Fruit fly (Drosophila melanogaster) whole organism, embryonic: Measurements from ENCODE around the gene SKIP.

Experiments
- CG10147 ChIP-seq: fragments of 200-800 bp; sonication (Bioruptor generic); optimal IDR thresholded peaks from 2 replicates; lab custom pipeline; 2019; ENCODE audit warnings: missing biosample characterization, mild to moderate bottlenecking, missing genetic modification characterization, moderate library complexity
- CG10979 ChIP-seq: fragments of 200-800 bp; sonication (Bioruptor generic); optimal IDR thresholded peaks from 2 replicates; lab custom pipeline; 2018; ENCODE audit warnings: missing biosample characterization, mild to moderate bottlenecking, missing genetic modification characterization, moderate library complexity
- CG12744 ChIP-seq: fragments of 200-800 bp; sonication (Bioruptor generic); optimal IDR thresholded peaks from 2 replicates; lab custom pipeline; 2016; ENCODE audit warnings: missing biosample characterization, missing genetic modification characterization
- CG13287 ChIP-seq: fragments of 200-800 bp; sonication (Bioruptor generic); IDR thresholded peaks from 2 replicates; pipeline ENCODE4 v1.3.6; 2022; ENCODE audit warnings: missing biosample characterization, missing genetic modification characterization; ENCODE audit not compliant: partially characterized antibody
- CG13424 ChIP-seq: fragments of 200-800 bp; sonication (Bioruptor generic); optimal IDR thresholded peaks from 2 replicates; lab custom pipeline; 2019; ENCODE audit warnings: missing biosample characterization, mild to moderate bottlenecking, missing genetic modification characterization, moderate library complexity
- CG13624 ChIP-seq: fragments of 200-800 bp; sonication (Bioruptor generic); optimal IDR thresholded peaks from 2 replicates; lab custom pipeline; 2016; ENCODE audit warnings: missing biosample characterization, missing genetic modification characterization
- CG13894 ChIP-seq: fragments of 200-800 bp; sonication (Bioruptor generic); optimal IDR thresholded peaks from 3 replicates; lab custom pipeline; 2018; ENCODE audit warnings: missing biosample characterization, mild to moderate bottlenecking, missing genetic modification characterization, moderate library complexity
- CG1603 ChIP-seq: fragments of 200-800 bp; sonication (Bioruptor generic); optimal IDR thresholded peaks from 2 replicates; lab custom pipeline; 2019; ENCODE audit warnings: missing biosample characterization, mild to moderate bottlenecking, missing genetic modification characterization, moderate library complexity
- CG2120 ChIP-seq: fragments of 200-800 bp; sonication (Bioruptor generic); optimal IDR thresholded peaks from 3 replicates; lab custom pipeline; 2016; ENCODE audit warnings: missing biosample characterization, missing genetic modification characterization
- CG2199 ChIP-seq: fragments of 200-800 bp; sonication (Bioruptor generic); IDR thresholded peaks from 3 replicates; pipeline ENCODE4 v1.3.6; 2022; ENCODE audit warnings: missing biosample characterization, missing genetic modification characterization
- CG2712 ChIP-seq: fragments of 200-800 bp; optimal IDR thresholded peaks from 3 replicates; lab custom pipeline; 2019; ENCODE audit warnings: missing biosample characterization, mild to moderate bottlenecking, missing genetic modification characterization, moderate library complexity
- CG31441 ChIP-seq: fragments of 200-800 bp; sonication (Bioruptor generic); IDR thresholded peaks from 2 replicates; pipeline ENCODE4 v1.3.6; 2022; ENCODE audit warnings: missing biosample characterization, missing genetic modification characterization
- CG6854 ChIP-seq: fragments of 200-800 bp; sonication (Bioruptor generic); optimal IDR thresholded peaks from 3 replicates; lab custom pipeline; 2017; ENCODE audit warnings: missing biosample characterization, mild to moderate bottlenecking, missing genetic modification characterization
- CG7745 ChIP-seq: fragments of 200-800 bp; sonication (Bioruptor generic); optimal IDR thresholded peaks from 2 replicates; lab custom pipeline; 2018; ENCODE audit warnings: missing biosample characterization, mild to moderate bottlenecking, missing genetic modification characterization, moderate library complexity
- CG7963 ChIP-seq: fragments of 200-800 bp; sonication (Bioruptor generic); IDR thresholded peaks from 3 replicates; pipeline ENCODE4 v1.3.6; 2022; ENCODE audit warnings: missing biosample characterization, missing genetic modification characterization; ENCODE audit not compliant: partially characterized antibody
- CG7987 ChIP-seq: fragments of 200-800 bp; sonication (Bioruptor generic); optimal IDR thresholded peaks from 2 replicates; lab custom pipeline; 2018; ENCODE audit warnings: missing biosample characterization, mild to moderate bottlenecking, missing genetic modification characterization, moderate library complexity
- CG9817 ChIP-seq: fragments of 200-800 bp; sonication (Bioruptor generic); optimal IDR thresholded peaks from 2 replicates; lab custom pipeline; 2018; ENCODE audit warnings: missing biosample characterization, mild to moderate bottlenecking, missing genetic modification characterization, moderate library complexity
- Dbx ChIP-seq: fragments of 200-800 bp; sonication (Bioruptor generic); IDR thresholded peaks from 3 replicates; pipeline ENCODE4 v1.3.6; 2022; ENCODE audit warnings: missing biosample characterization, missing genetic modification characterization
- Doc2 ChIP-seq: fragments of 200-800 bp; sonication (Bioruptor generic); IDR thresholded peaks from 2 replicates; pipeline ENCODE4 v1.3.6; 2022; ENCODE audit warnings: missing biosample characterization, missing genetic modification characterization
- E2f2 ChIP-seq: fragments of 200-800 bp; sonication (Bioruptor generic); IDR thresholded peaks from 2 replicates; pipeline ENCODE4 v1.3.6; 2022; ENCODE audit warnings: missing biosample characterization, missing genetic modification characterization
- Fer3 ChIP-seq: fragments of 200-800 bp; sonication (Bioruptor generic); optimal IDR thresholded peaks from 2 replicates; lab custom pipeline; 2018; ENCODE audit warnings: missing biosample characterization, mild to moderate bottlenecking, missing genetic modification characterization, moderate library complexity
- Hmr ChIP-seq: fragments of 200-800 bp; sonication (Bioruptor generic); optimal IDR thresholded peaks from 3 replicates; lab custom pipeline; 2017; ENCODE audit warnings: mild to moderate bottlenecking, missing biosample characterization, missing genetic modification reagents, missing genetic modification characterization
- Hmx ChIP-seq: fragments of 200-800 bp; sonication (Bioruptor generic); optimal IDR thresholded peaks from 2 replicates; lab custom pipeline; 2016; ENCODE audit warnings: missing biosample characterization, missing genetic modification characterization
- Lpt ChIP-seq: fragments of >200 bp; optimal IDR thresholded peaks from 2 replicates; lab custom pipeline; 2018; ENCODE audit warnings: missing biosample characterization, missing genetic modification characterization
- Med ChIP-seq: fragments of 200-800 bp; sonication (Bioruptor generic); peaks from one replicate; lab custom pipeline; 2016; ENCODE audit warnings: missing biosample characterization, missing genetic modification characterization, mild to moderate bottlenecking, inconsistent platforms, moderate library complexity
- Myb ChIP-seq: fragments of 200-800 bp; sonication (Bioruptor generic); optimal IDR thresholded peaks from 2 replicates; lab custom pipeline; 2016; ENCODE audit warnings: missing biosample characterization, missing genetic modification characterization
- PHDP ChIP-seq: fragments of 200-800 bp; sonication (Bioruptor generic); optimal IDR thresholded peaks from 3 replicates; lab custom pipeline; 2018; ENCODE audit warnings: missing biosample characterization, mild to moderate bottlenecking, missing genetic modification characterization, moderate library complexity
- Ptx1 ChIP-seq: fragments of 200-800 bp; sonication (Bioruptor generic); IDR thresholded peaks from 2 replicates; pipeline ENCODE4 v1.3.6; 2022; ENCODE audit warnings: missing biosample characterization, missing genetic modification characterization
- Sox102F ChIP-seq: fragments of 200-800 bp; sonication (Bioruptor generic); optimal IDR thresholded peaks from 2 replicates; lab custom pipeline; 2018; ENCODE audit warnings: missing biosample characterization, mild to moderate bottlenecking, missing genetic modification characterization, moderate library complexity
- TFAM ChIP-seq: fragments of 200-800 bp; sonication (Bioruptor generic); optimal IDR thresholded peaks from 2 replicates; lab custom pipeline; 2017; ENCODE audit warnings: missing biosample characterization, missing genetic modification characterization, inconsistent platforms
- ash1 ChIP-seq: fragments of 200-800 bp; sonication (Bioruptor generic); optimal IDR thresholded peaks from 2 replicates; lab custom pipeline; 2018; ENCODE audit warnings: missing biosample characterization, mild to moderate bottlenecking, missing genetic modification characterization
- corto ChIP-seq: fragments of 200-800 bp; sonication (Bioruptor generic); optimal IDR thresholded peaks from 2 replicates; lab custom pipeline; 2016; ENCODE audit warnings: missing biosample characterization, mild to moderate bottlenecking, missing genetic modification characterization, moderate library complexity
- dmrt99B ChIP-seq: fragments of 200-800 bp; sonication (Bioruptor generic); optimal IDR thresholded peaks from 2 replicates; lab custom pipeline; 2018; ENCODE audit warnings: missing biosample characterization, mild to moderate bottlenecking, missing genetic modification characterization, moderate library complexity
- esg ChIP-seq: fragments of 200-800 bp; sonication (Bioruptor generic); conservative IDR thresholded peaks from 2 replicates; pipeline ENCODE4 v1.3.6; 2022; ENCODE audit warnings: missing biosample characterization, missing genetic modification characterization
- eve ChIP-seq, 2 experiments: fragments of >200 bp; optimal IDR thresholded peaks; 2 replicates each; lab custom pipeline; 2017; ENCODE audit warnings: missing biosample characterization in 2 of 2, missing genetic modification characterization in 2 of 2
- fd96Cb ChIP-seq: fragments of 200-800 bp; sonication (Bioruptor generic); optimal IDR thresholded peaks from 2 replicates; lab custom pipeline; 2018; ENCODE audit warnings: missing biosample characterization, mild to moderate bottlenecking, missing genetic modification characterization, moderate library complexity
- grau ChIP-seq: fragments of 200-800 bp; optimal IDR thresholded peaks from 3 replicates; lab custom pipeline; 2019; ENCODE audit warnings: missing biosample characterization, mild to moderate bottlenecking, missing genetic modification characterization, moderate library complexity
- gsb ChIP-seq: fragments of 200-800 bp; sonication (Bioruptor generic); IDR thresholded peaks from 2 replicates; pipeline ENCODE4 v1.3.6; 2022; ENCODE audit warnings: missing biosample characterization, missing genetic modification characterization
- hkb ChIP-seq, 2 experiments: fragments of 200-800 bp in 1 of 2; fragments of >200 bp in 1 of 2; sonication (Bioruptor generic) in 1 of 2; IDR thresholded peaks in 1 of 2; optimal IDR thresholded peaks in 1 of 2; 2 replicates each; pipeline versions ENCODE4 v1.3.6 to Lab custom; 2017 to 2022; ENCODE audit warnings: missing biosample characterization in 1 of 2, missing genetic modification characterization in 1 of 2
- ind ChIP-seq: fragments of 200-800 bp; sonication (Bioruptor generic); optimal IDR thresholded peaks from 3 replicates; lab custom pipeline; 2016; ENCODE audit warnings: missing biosample characterization, missing genetic modification characterization
- prd ChIP-seq, 3 experiments: fragments of >200 bp in 2 of 3; fragments of 200-800 bp in 1 of 3; sonication (Bioruptor generic) in 1 of 3; optimal IDR thresholded peaks in 2 of 3; IDR thresholded peaks in 1 of 3; 2 replicates in 2 of 3; 3 replicates in 1 of 3; pipeline versions ENCODE4 v1.3.6 to Lab custom; 2017 to 2022; ENCODE audit warnings: missing biosample characterization in 1 of 3, missing genetic modification characterization in 1 of 3
- row ChIP-seq: fragments of 200-800 bp; sonication (Bioruptor generic); IDR thresholded peaks from 3 replicates; pipeline ENCODE4 v1.3.6; 2022; ENCODE audit warnings: missing biosample characterization, missing genetic modification characterization
- slbo ChIP-seq: fragments of 200-800 bp; sonication (Bioruptor generic); IDR thresholded peaks from 2 replicates; pipeline ENCODE4 v1.3.6; 2022; ENCODE audit warnings: missing biosample characterization, missing genetic modification characterization
- slp2 ChIP-seq: fragments of 200-800 bp; sonication (Bioruptor generic); optimal IDR thresholded peaks from 2 replicates; lab custom pipeline; 2016; ENCODE audit warnings: missing biosample characterization, missing genetic modification characterization
- tll ChIP-seq, 2 experiments: fragments of 200-800 bp in 1 of 2; fragments of >200 bp in 1 of 2; sonication (Bioruptor generic) in 1 of 2; optimal IDR thresholded peaks; 2 replicates each; lab custom pipeline; 2017 to 2019; ENCODE audit warnings: missing biosample characterization in 2 of 2, missing genetic modification characterization in 2 of 2, mild to moderate bottlenecking in 1 of 2, moderate library complexity in 1 of 2
- toy ChIP-seq: fragments of 200-800 bp; sonication (Bioruptor generic); IDR thresholded peaks from 2 replicates; pipeline ENCODE4 v1.3.6; 2022; ENCODE audit warnings: missing biosample characterization, missing genetic modification characterization
- ttk ChIP-seq: fragments of 200-800 bp; sonication (Bioruptor generic); IDR thresholded peaks from 2 replicates; pipeline ENCODE4 v2.1.2; 2022; ENCODE audit warnings: missing biosample characterization, missing genetic modification characterization
- tx ChIP-seq: fragments of 200-800 bp; sonication (Bioruptor generic); optimal IDR thresholded peaks from 2 replicates; lab custom pipeline; 2016; ENCODE audit warnings: missing biosample characterization, missing genetic modification characterization
- zfh1 ChIP-seq: fragments of 200-800 bp; sonication (Bioruptor generic); IDR thresholded peaks from 3 replicates; pipeline ENCODE4 v1.3.6; 2022; ENCODE audit warnings: missing biosample characterization, missing genetic modification characterization

SKIP gene

DNA sequence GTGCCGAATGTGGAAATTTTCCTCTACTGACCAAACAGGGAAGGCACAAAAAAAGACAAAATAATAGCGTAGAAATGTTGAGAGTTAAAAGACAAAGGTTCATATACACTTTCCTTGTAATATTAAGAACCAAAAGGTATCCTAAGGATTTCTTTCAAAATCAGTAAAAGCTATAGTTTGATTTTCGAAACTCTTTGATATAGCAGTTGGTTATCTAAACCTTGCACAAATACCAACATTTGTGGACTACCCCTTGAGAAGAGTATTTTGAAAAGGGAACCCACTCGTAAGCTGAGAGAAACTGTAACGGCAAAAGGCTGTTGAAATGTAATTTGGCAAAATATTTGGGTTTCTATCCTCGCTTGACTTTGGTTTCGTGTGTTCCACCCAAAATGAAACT, 136.2 kb downstream of the SKIP start (continued):
- TF ChIP-seq CG9817 (tag; lab: Kevin White, UChicago) (peak; percentile 23), prd (optimal IDR thresholded peaks at IDR 0.05; lab: Kevin White, UChicago) (no peak), prd (GFP tag; IDR thresholded peaks at IDR 0.05; lab: Robert Waterston, UW) (0 out of 3 replicates have a peak, but pooled peaks have one; percentile 35), ttk (0 out of 2 replicates have a peak, but pooled peaks have one; percentile 10), CG13424 (tag; lab: Kevin White, UChicago) (peak; percentile 41), CG31441 (0 out of 2 replicates have a peak, but pooled peaks have one; percentile 29), CG12744 (GFP tag; lab: Kevin White, UChicago) (no peak), CG10979 (tag; lab: Kevin White, UChicago) (peak; percentile 23), PHDP (tag; lab: Kevin White, UChicago) (peak; percentile 40), CG13894 (peak; percentile 16), tx (GFP tag; lab: Kevin White, UChicago) (no peak), zfh1 (GFP tag; lab: Robert Waterston, UW) (0 out of 3 replicates have a peak, but pooled peaks have one; percentile 33), toy (GFP tag; lab: Robert Waterston, UW) (no peak), tll (GFP tag; optimal IDR thresholded peaks at IDR 0.05; lab: Kevin White, UChicago) (no peak), dmrt99B (tag; lab: Kevin White, UChicago) (peak; percentile 40), row (peak; percentile 44; the same call in 2 of the 3 replicates), CG2120 (GFP tag; lab: Kevin White, UChicago) (peak; percentile 49), E2f2 (GFP tag; lab: Robert Waterston, UW) (0 out of 2 replicates have a peak, but pooled peaks have one; percentile 8), Dbx (GFP tag; lab: Robert Waterston, UW) (0 out of 3 replicates have a peak, but pooled peaks have one; percentile 19), Lpt (GFP tag; lab: Kevin White, UChicago) (no peak), slbo (GFP tag; lab: Robert Waterston, UW) (peak; percentile 36; the same call in 1 of the 2 replicates), ash1 (no peak), Fer3 (peak; percentile 11), Doc2 (GFP tag; lab: Robert Waterston, UW) (no peak), CG7745 (tag; lab: Kevin White, UChicago) (no peak), esg (GFP tag; lab: Robert Waterston, UW) (no peak), hkb (optimal IDR thresholded peaks at IDR 0.05; lab: Kevin White, UChicago) (no peak), hkb (GFP tag; IDR thresholded peaks at IDR 0.05; lab: Robert Waterston, UW) (peak; percentile 35; the same call in 1 of the 2 replicates), ind (GFP tag; lab: Kevin White, UChicago) (peak; percentile 12), corto (GFP tag; lab: Kevin White, UChicago) (no peak), CG1603 (peak; percentile 6), TFAM (GFP tag; lab: Kevin White, UChicago) (no peak), Sox102F (GFP tag; lab: Kevin White, UChicago) (peak; percentile 20), eve (GFP tag; optimal IDR thresholded peaks at IDR 0.05; lab: Kevin White, UChicago) (peak in 1 of 2 experiments; percentile 4), CG7987 (GFP tag; lab: Kevin White, UChicago) (no peak), Hmr (GFP tag; lab: Kevin White, UChicago) (peak; percentile 51), CG6854 (no peak), Hmx (GFP tag; lab: Kevin White, UChicago) (no peak), grau (peak; percentile 57), Myb (GFP tag; lab: Kevin White, UChicago) (peak; percentile 2), CG13287 (GFP tag; lab: Robert Waterston, UW) (no peak), Ptx1 (0 out of 2 replicates have a peak, but pooled peaks have one; percentile 18), CG2712 (peak; percentile 7), CG2199 (no peak), slp2 (GFP tag; lab: Kevin White, UChicago) (no peak), Med (GFP tag; lab: Kevin White, UChicago) (peak; percentile 55), gsb (no peak), CG7963 (GFP tag; lab: Robert Waterston, UW) (no peak), CG10147 (GFP tag; lab: Kevin White, UChicago) (peak; percentile 2), fd96Cb (tag; lab: Kevin White, UChicago) (peak; percentile 10), CG13624 (no peak)
